Fruit fly (Drosophila melanogaster) whole organism, embryonic: ENCODE measurements around the gene MED27.

ENCODE experiments used
- Bgb ChIP-seq: fragments of 200-800 bp; sonication (Bioruptor generic); IDR thresholded peaks from 2 replicates; pipeline ENCODE4 v1.3.6; 2022; ENCODE audit warnings: missing biosample characterization, missing genetic modification characterization; ENCODE audit not compliant: partially characterized antibody
- CG10209 ChIP-seq: fragments of 200-800 bp; sonication (Bioruptor generic); optimal IDR thresholded peaks from 3 replicates; lab custom pipeline; 2017; ENCODE audit warnings: missing biosample characterization, mild to moderate bottlenecking, missing genetic modification characterization, missing genetic modification reagents
- CG11723 ChIP-seq: fragments of 200-800 bp; sonication (Bioruptor generic); optimal IDR thresholded peaks from 2 replicates; lab custom pipeline; 2017; ENCODE audit warnings: missing biosample characterization, mild to moderate bottlenecking, missing genetic modification characterization
- CG13624 ChIP-seq: fragments of 200-800 bp; sonication (Bioruptor generic); optimal IDR thresholded peaks from 2 replicates; lab custom pipeline; 2016; ENCODE audit warnings: missing biosample characterization, missing genetic modification characterization
- CG14014 ChIP-seq: fragments of 200-800 bp; sonication (Bioruptor generic); IDR thresholded peaks from 2 replicates; pipeline ENCODE4 v1.3.6; 2022; ENCODE audit warnings: missing biosample characterization, missing genetic modification characterization
- CG14860 ChIP-seq: fragments of 200-800 bp; sonication (Bioruptor generic); IDR thresholded peaks from 3 replicates; pipeline ENCODE4 v1.3.6; 2022; ENCODE audit warnings: missing biosample characterization, missing genetic modification characterization; ENCODE audit not compliant: partially characterized antibody
- CG1603 ChIP-seq: fragments of 200-800 bp; sonication (Bioruptor generic); optimal IDR thresholded peaks from 2 replicates; lab custom pipeline; 2019; ENCODE audit warnings: missing biosample characterization, mild to moderate bottlenecking, missing genetic modification characterization, moderate library complexity
- CG16813 ChIP-seq: fragments of 200-800 bp; sonication (Bioruptor generic); IDR thresholded peaks from 3 replicates; pipeline ENCODE4 v1.3.6; 2022; ENCODE audit warnings: missing biosample characterization, missing genetic modification characterization; ENCODE audit not compliant: partially characterized antibody
- CG1792 ChIP-seq: fragments of 200-800 bp; sonication (Bioruptor generic); optimal IDR thresholded peaks from 2 replicates; lab custom pipeline; 2016; ENCODE audit warnings: missing biosample characterization, missing genetic modification characterization
- CG18599 ChIP-seq: fragments of 200-800 bp; sonication (Bioruptor generic); optimal IDR thresholded peaks from 3 replicates; lab custom pipeline; 2017; ENCODE audit warnings: missing biosample characterization, missing genetic modification characterization, mild to moderate bottlenecking, moderate library complexity, missing genetic modification reagents
- CG18764 ChIP-seq: fragments of 200-800 bp; sonication (Bioruptor generic); optimal IDR thresholded peaks from 3 replicates; lab custom pipeline; 2016; ENCODE audit warnings: missing biosample characterization, missing genetic modification characterization
- CG2120 ChIP-seq: fragments of 200-800 bp; sonication (Bioruptor generic); optimal IDR thresholded peaks from 3 replicates; lab custom pipeline; 2016; ENCODE audit warnings: missing biosample characterization, missing genetic modification characterization
- CG2129 ChIP-seq: fragments of 200-800 bp; sonication (Bioruptor generic); IDR thresholded peaks from 2 replicates; pipeline ENCODE4 v1.3.6; 2022; ENCODE audit warnings: missing biosample characterization, missing genetic modification characterization; ENCODE audit not compliant: partially characterized antibody
- CG33557 ChIP-seq: fragments of 200-800 bp; sonication (Bioruptor generic); optimal IDR thresholded peaks from 2 replicates; lab custom pipeline; 2019; ENCODE audit warnings: missing biosample characterization, mild to moderate bottlenecking, missing genetic modification characterization, moderate library complexity
- CG34224 ChIP-seq: fragments of 200-800 bp; sonication (Bioruptor generic); IDR thresholded peaks from 3 replicates; pipeline ENCODE4 v1.3.6; 2022; ENCODE audit warnings: missing biosample characterization, missing genetic modification characterization; ENCODE audit not compliant: partially characterized antibody
- CG42726 ChIP-seq: fragments of 200-800 bp; sonication (Bioruptor generic); IDR thresholded peaks from 2 replicates; pipeline ENCODE4 v1.3.6; 2022; ENCODE audit warnings: missing biosample characterization, missing genetic modification characterization; ENCODE audit not compliant: partially characterized antibody
- CG4707 ChIP-seq: fragments of 200-800 bp; sonication (Bioruptor generic); optimal IDR thresholded peaks from 2 replicates; lab custom pipeline; 2018; ENCODE audit warnings: missing biosample characterization, mild to moderate bottlenecking, missing genetic modification characterization, moderate library complexity
- CG6689 ChIP-seq: fragments of 200-800 bp; sonication (Bioruptor generic); IDR thresholded peaks from 2 replicates; pipeline ENCODE4 v1.3.6; 2022; ENCODE audit warnings: missing biosample characterization, missing genetic modification characterization
- CG6791 ChIP-seq: fragments of 200-800 bp; sonication (Bioruptor generic); IDR thresholded peaks from 3 replicates; pipeline ENCODE4 v1.3.6; 2022; ENCODE audit warnings: missing biosample characterization, missing genetic modification characterization; ENCODE audit not compliant: partially characterized antibody
- CG7963 ChIP-seq: fragments of 200-800 bp; sonication (Bioruptor generic); IDR thresholded peaks from 3 replicates; pipeline ENCODE4 v1.3.6; 2022; ENCODE audit warnings: missing biosample characterization, missing genetic modification characterization; ENCODE audit not compliant: partially characterized antibody
- CG9876 ChIP-seq: fragments of 200-800 bp; sonication (Bioruptor generic); optimal IDR thresholded peaks from 2 replicates; lab custom pipeline; 2016; ENCODE audit warnings: missing biosample characterization, missing genetic modification characterization
- CG9932 ChIP-seq: fragments of 200-800 bp; sonication (Bioruptor generic); IDR thresholded peaks from 2 replicates; pipeline ENCODE4 v1.3.6; 2022; ENCODE audit warnings: missing biosample characterization, missing genetic modification characterization
- CHES-1-like ChIP-seq: fragments of 200-800 bp; sonication (Bioruptor generic); optimal IDR thresholded peaks from 2 replicates; lab custom pipeline; 2016; ENCODE audit warnings: missing biosample characterization, missing genetic modification characterization
- Dref ChIP-seq: fragments of 200-800 bp; sonication (Bioruptor generic); IDR thresholded peaks from 2 replicates; pipeline ENCODE4 v1.3.6; 2022; ENCODE audit warnings: missing biosample characterization, missing genetic modification characterization
- H2.0 ChIP-seq: fragments of 200-800 bp; sonication (Bioruptor generic); IDR thresholded peaks from 2 replicates; pipeline ENCODE4 v1.3.6; 2022; ENCODE audit warnings: missing biosample characterization, missing genetic modification characterization
- Med ChIP-seq: fragments of 200-800 bp; sonication (Bioruptor generic); peaks from one replicate; lab custom pipeline; 2016; ENCODE audit warnings: missing biosample characterization, missing genetic modification characterization, mild to moderate bottlenecking, inconsistent platforms, moderate library complexity
- Myb ChIP-seq: fragments of 200-800 bp; sonication (Bioruptor generic); optimal IDR thresholded peaks from 2 replicates; lab custom pipeline; 2016; ENCODE audit warnings: missing biosample characterization, missing genetic modification characterization
- Pdp1 ChIP-seq, 2 experiments: fragments of 200-800 bp; sonication (Bioruptor generic); optimal IDR thresholded peaks; 3 replicates each; lab custom pipeline; 2016; ENCODE audit warnings: missing biosample characterization in 2 of 2, missing genetic modification characterization in 2 of 2, mild to moderate bottlenecking in 1 of 2, moderate library complexity in 1 of 2
- Rfx ChIP-seq: fragments of 200-800 bp; sonication (Bioruptor generic); IDR thresholded peaks from 2 replicates; pipeline ENCODE4 v1.3.6; 2022; ENCODE audit warnings: missing biosample characterization, missing genetic modification characterization
- Sry-δ ChIP-seq: fragments of 200-800 bp; sonication (Bioruptor generic); optimal IDR thresholded peaks from 2 replicates; lab custom pipeline; 2016; ENCODE audit warnings: missing biosample characterization, missing genetic modification characterization
- amos ChIP-seq: fragments of 200-800 bp; sonication (Bioruptor generic); IDR thresholded peaks from 2 replicates; pipeline ENCODE4 v1.3.6; 2022; ENCODE audit warnings: missing biosample characterization, missing genetic modification characterization; ENCODE audit not compliant: partially characterized antibody
- ato ChIP-seq: fragments of 200-800 bp; sonication (Bioruptor generic); IDR thresholded peaks from 2 replicates; pipeline ENCODE4 v1.3.6; 2022; ENCODE audit warnings: missing biosample characterization, missing genetic modification characterization; ENCODE audit not compliant: partially characterized antibody
- dmrt11E ChIP-seq: fragments of 200-800 bp; sonication (Bioruptor generic); optimal IDR thresholded peaks from 3 replicates; lab custom pipeline; 2018; ENCODE audit warnings: missing biosample characterization, mild to moderate bottlenecking, missing genetic modification characterization, moderate library complexity
- dpn ChIP-seq, 2 experiments: fragments of 200-800 bp; sonication (Bioruptor generic); optimal IDR thresholded peaks; 3 replicates each; lab custom pipeline; 2016; ENCODE audit warnings: missing biosample characterization in 2 of 2, missing genetic modification characterization in 2 of 2
- dysf ChIP-seq: fragments of 200-800 bp; sonication (Bioruptor generic); IDR thresholded peaks from 3 replicates; pipeline ENCODE4 v1.3.6; 2022; ENCODE audit warnings: missing biosample characterization, missing genetic modification characterization
- exex ChIP-seq: fragments of 200-800 bp; sonication (Bioruptor generic); optimal IDR thresholded peaks from 4 replicates; lab custom pipeline; 2018; ENCODE audit warnings: missing biosample characterization, mild to moderate bottlenecking, missing genetic modification characterization, moderate library complexity
- gfzf ChIP-seq: fragments of 200-800 bp; sonication (Bioruptor generic); optimal IDR thresholded peaks from 2 replicates; lab custom pipeline; 2016; ENCODE audit warnings: missing biosample characterization, mild to moderate bottlenecking, missing genetic modification characterization, moderate library complexity
- hb ChIP-seq: fragments of 200-800 bp; sonication (Bioruptor generic); IDR thresholded peaks from 3 replicates; pipeline ENCODE4 v1.3.6; 2022; ENCODE audit warnings: missing biosample characterization, missing genetic modification characterization; ENCODE audit not compliant: partially characterized antibody
- mam ChIP-seq: fragments of 200-800 bp; sonication (Bioruptor generic); optimal IDR thresholded peaks from 3 replicates; lab custom pipeline; 2016; ENCODE audit warnings: missing biosample characterization, missing genetic modification characterization
- mld ChIP-seq: fragments of 200-800 bp; sonication (Bioruptor generic); IDR thresholded peaks from 3 replicates; pipeline ENCODE4 v1.3.6; 2022; ENCODE audit warnings: missing biosample characterization, missing genetic modification characterization; ENCODE audit not compliant: partially characterized antibody
- nerfin-2 ChIP-seq: fragments of 200-800 bp; sonication (Bioruptor generic); IDR thresholded peaks from 2 replicates; pipeline ENCODE4 v1.3.6; 2022; ENCODE audit warnings: missing biosample characterization, missing genetic modification characterization; ENCODE audit not compliant: partially characterized antibody
- phol ChIP-seq: fragments of 200-800 bp; sonication (Bioruptor generic); optimal IDR thresholded peaks from 3 replicates; lab custom pipeline; 2018; ENCODE audit warnings: missing biosample characterization, mild to moderate bottlenecking, missing genetic modification characterization, moderate library complexity
- pzg ChIP-seq: fragments of 200-800 bp; sonication (Bioruptor generic); optimal IDR thresholded peaks from 3 replicates; lab custom pipeline; 2018; ENCODE audit warnings: missing biosample characterization, mild to moderate bottlenecking, missing genetic modification characterization, moderate library complexity
- sna ChIP-seq: fragments of 200-800 bp; sonication (Bioruptor generic); IDR thresholded peaks from 2 replicates; pipeline ENCODE4 v1.3.6; 2022; ENCODE audit warnings: missing biosample characterization, missing genetic modification characterization; ENCODE audit not compliant: partially characterized antibody
- toy ChIP-seq: fragments of 200-800 bp; sonication (Bioruptor generic); IDR thresholded peaks from 2 replicates; pipeline ENCODE4 v1.3.6; 2022; ENCODE audit warnings: missing biosample characterization, missing genetic modification characterization
- unc-4 ChIP-seq: fragments of 200-800 bp; sonication (Bioruptor generic); IDR thresholded peaks from 2 replicates; pipeline ENCODE4 v1.3.6; 2022; ENCODE audit warnings: missing biosample characterization, missing genetic modification characterization; ENCODE audit not compliant: partially characterized antibody
- wdn ChIP-seq: fragments of 200-800 bp; sonication (Bioruptor generic); IDR thresholded peaks from 2 replicates; pipeline ENCODE4 v1.3.6; 2022; ENCODE audit warnings: missing biosample characterization, missing genetic modification characterization
- z ChIP-seq: fragments of 200-800 bp; sonication (Bioruptor generic); IDR thresholded peaks from 3 replicates; pipeline ENCODE4 v1.3.6; 2022; ENCODE audit warnings: missing biosample characterization, missing genetic modification characterization

Gene MED27

DNA sequence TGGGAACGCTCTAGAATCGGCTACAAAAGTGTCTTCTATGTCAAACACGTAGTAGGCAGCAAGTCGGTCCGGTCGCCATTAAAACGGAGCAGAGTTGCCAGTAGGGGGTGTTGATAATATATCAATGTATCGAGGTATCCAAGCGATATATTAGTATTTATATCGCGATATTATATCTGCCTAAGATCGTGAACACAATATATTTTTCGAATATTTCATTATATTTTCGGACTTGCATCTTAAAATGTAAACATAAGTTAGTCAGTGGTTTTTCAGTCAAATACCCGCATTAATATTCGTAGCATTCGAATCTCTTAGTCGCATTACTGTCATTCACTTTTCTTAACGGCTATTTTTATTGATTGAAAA is 4.9 kb downstream of the MED27 start, which contains the start of gene CG2182 (continued):
- TF ChIP-seq CG2129 (GFP tag; lab: Robert Waterston, UW) = peak; percentile 39; the same call in 1 of the 2 replicates
- peak; percentile 39 for TF ChIP-seq pzg
- TF ChIP-seq CG6791 (GFP tag; lab: Robert Waterston, UW) = peak; percentile 86
- peak; percentile 86 for TF ChIP-seq amos
- TF ChIP-seq CG7963 (GFP tag; lab: Robert Waterston, UW) = peak; percentile 65; the same call in 2 of the 3 replicates
- no peak for TF ChIP-seq CHES-1-like (GFP tag; lab: Kevin White, UChicago)
- 0 out of 2 replicates have a peak, but pooled peaks have one; percentile 5 for TF ChIP-seq CG6689 (GFP tag; lab: Robert Waterston, UW)
- peak; percentile 52 for TF ChIP-seq Rfx (GFP tag; lab: Robert Waterston, UW)
- peak; percentile 50 for TF ChIP-seq CG16813 (GFP tag; lab: Robert Waterston, UW)
- TF ChIP-seq sna = peak; percentile 12; the same call in 1 of the 2 replicates
- TF ChIP-seq H2.0 (GFP tag; lab: Robert Waterston, UW) = no peak
- peak in 1 of 2 experiments; percentile 1 for TF ChIP-seq dpn (GFP tag; optimal IDR thresholded peaks at IDR 0.05; lab: Kevin White, UChicago)
- peak; percentile 7 for TF ChIP-seq nerfin-2 (GFP tag; lab: Robert Waterston, UW)
- TF ChIP-seq dysf = peak; percentile 54; the same call in 2 of the 3 replicates
- peak; percentile 77 for TF ChIP-seq Bgb (GFP tag; lab: Robert Waterston, UW)
- TF ChIP-seq wdn (GFP tag; lab: Robert Waterston, UW) = no peak
- TF ChIP-seq mam = peak; percentile 11
- peak; percentile 56 for TF ChIP-seq Dref (GFP tag; lab: Robert Waterston, UW)
- no peak for TF ChIP-seq CG4707 (GFP tag; lab: Kevin White, UChicago)
- TF ChIP-seq CG1792 (GFP tag; lab: Kevin White, UChicago) = peak; percentile 8
- TF ChIP-seq CG14860 (GFP tag; lab: Robert Waterston, UW) = peak; percentile 43
- peak; percentile 9 for TF ChIP-seq CG34224 (GFP tag; lab: Robert Waterston, UW)
- TF ChIP-seq CG14014 (GFP tag; lab: Robert Waterston, UW) = no peak
- peak; percentile 2 for TF ChIP-seq CG13624 (GFP tag; lab: Kevin White, UChicago)
- TF ChIP-seq exex (tag; lab: Kevin White, UChicago) = no peak
- peak; percentile 28 for TF ChIP-seq Myb (GFP tag; lab: Kevin White, UChicago)
- peak; percentile 55 for TF ChIP-seq hb
- peak; percentile 90 for TF ChIP-seq phol (tag; lab: Kevin White, UChicago)
- TF ChIP-seq Sry-δ (GFP tag; lab: Kevin White, UChicago) = peak; percentile 53
- no peak for TF ChIP-seq CG9876
- TF ChIP-seq mld = peak; percentile 58; the same call in 2 of the 3 replicates
- peak; percentile 10 for TF ChIP-seq Med (GFP tag; lab: Kevin White, UChicago)
- peak in 1 of 2 experiments; percentile 33 for TF ChIP-seq Pdp1 (GFP tag; optimal IDR thresholded peaks at IDR 0.05; lab: Kevin White, UChicago)
- TF ChIP-seq CG33557 (GFP tag; lab: Kevin White, UChicago) = peak; percentile 17
- TF ChIP-seq z (GFP tag; lab: Robert Waterston, UW) = no peak
- peak; percentile 19 for TF ChIP-seq gfzf
- TF ChIP-seq toy (GFP tag; lab: Robert Waterston, UW) = no peak
- TF ChIP-seq CG9932 (GFP tag; lab: Robert Waterston, UW) = peak; percentile 41; the same call in 1 of the 2 replicates
- peak; percentile 44 for TF ChIP-seq CG1603 (tag; lab: Kevin White, UChicago)
- TF ChIP-seq CG18599 = peak; percentile 18
- TF ChIP-seq CG2120 (GFP tag; lab: Kevin White, UChicago) = peak; percentile 31
- TF ChIP-seq CG42726 (GFP tag; lab: Robert Waterston, UW) = peak; percentile 80
- peak; percentile 25 for TF ChIP-seq CG18764
- no peak for TF ChIP-seq CG11723 (GFP tag; lab: Kevin White, UChicago)
- peak; percentile 83 for TF ChIP-seq ato
- no peak for TF ChIP-seq dmrt11E (tag; lab: Kevin White, UChicago)
- TF ChIP-seq CG10209 (GFP tag; lab: Kevin White, UChicago) = no peak
- peak; percentile 9 for TF ChIP-seq unc-4 (GFP tag; lab: Robert Waterston, UW)
